Worm (Caenorhabditis elegans): Measurements from ENCODE around the gene ZC190.8.

The ZC190.8 gene

ce11 chrV:8637666-8638271, 49.8 kb downstream of the ZC190.8 start, which contains the start of the genes F28A12.10 and acd-4:
Gene F28A12.10, minus strand, starts transcription at chrV:8637766.
Gene acd-4, plus strand, starts transcription at chrV:8638221.
- TF ChIP-seq lin-1 (GFP tag; IDR thresholded peaks at IDR 0.05) = no peak
- TF ChIP-seq dmd-9 (GFP tag; IDR thresholded peaks at IDR 0.05) = no peak
- no peak for TF ChIP-seq unc-130 (GFP tag; optimal IDR thresholded peaks at IDR 0.05)
- no peak for TF ChIP-seq T20F7.1 (GFP tag; optimal IDR thresholded peaks at IDR 0.05)
- no peak for TF ChIP-seq nhr-42 (GFP tag; IDR thresholded peaks at IDR 0.05)
- no peak for TF ChIP-seq mes-2 (tag; optimal IDR thresholded peaks at IDR 0.05; ENCODE audit: poor library complexity, severe bottlenecking)
- TF ChIP-seq snpc-4 (tag; optimal IDR thresholded peaks at IDR 0.05) = no peak
- TF ChIP-seq spr-3 (GFP tag; optimal IDR thresholded peaks at IDR 0.05) = no peak
- no peak for TF ChIP-seq madf-9 (GFP tag; conservative IDR thresholded peaks at IDR 0.05)
- no peak for TF ChIP-seq zfp-3 (GFP tag; conservative IDR thresholded peaks at IDR 0.05)
- TF ChIP-seq hmg-1.1 (GFP tag; IDR thresholded peaks at IDR 0.05) = no peak
